Fruit fly (Drosophila melanogaster): ENCODE measurements around the gene sdt.
A peak's percentile ranks its signal among the peaks of the same experiment; 100 is the strongest.

sdt gene

dm6 chrX:8157294-8157693, 21.1 kb upstream of the sdt start, which contains the start of the genes Traf6 and GIIIspla2 (continued):
- TF ChIP-seq Eip75B (GFP tag; optimal IDR thresholded peaks at IDR 0.05) (peak; percentile 79), CG4318 (GFP tag; optimal IDR thresholded peaks at IDR 0.05) (no peak), Blimp-1 (GFP tag; optimal IDR thresholded peaks at IDR 0.05) (no peak), CG32006 (GFP tag; optimal IDR thresholded peaks at IDR 0.05) (no peak), CG8119 (GFP tag; IDR thresholded peaks at IDR 0.05) (peak; percentile 63), esn (GFP tag; optimal IDR thresholded peaks at IDR 0.05) (peak; percentile 83), Hr39 (GFP tag; optimal IDR thresholded peaks at IDR 0.05) (peak; percentile 75), dsx (GFP tag; optimal IDR thresholded peaks at IDR 0.05; ENCODE audit: poor library complexity, severe bottlenecking) (no peak), fkh (GFP tag; optimal IDR thresholded peaks at IDR 0.05) (no peak), OdsH (GFP tag; optimal IDR thresholded peaks at IDR 0.05) (no peak), CG3032 (tag; optimal IDR thresholded peaks at IDR 0.05) (peak; percentile 80), fd59A (GFP tag; optimal IDR thresholded peaks at IDR 0.05) (peak; percentile 64), vri (GFP tag; optimal IDR thresholded peaks at IDR 0.05) (no peak), achi (GFP tag; optimal IDR thresholded peaks at IDR 0.05) (peak; percentile 69), CG6163 (GFP tag; IDR thresholded peaks at IDR 0.05) (peak; percentile 86; the same call in 2 of the 3 replicates), lz (GFP tag; optimal IDR thresholded peaks at IDR 0.05) (peak; percentile 85)

- TF ChIP-seq CG6792 (GFP tag; optimal IDR thresholded peaks at IDR 0.05) (no peak), CG16779 (tag; optimal IDR thresholded peaks at IDR 0.05) (peak; percentile 49), spab (GFP tag; optimal IDR thresholded peaks at IDR 0.05) (peak; percentile 48), Eip75B (GFP tag; optimal IDR thresholded peaks at IDR 0.05) (no peak), Hr38 (GFP tag; optimal IDR thresholded peaks at IDR 0.05) (no peak), CG11294 (GFP tag; IDR thresholded peaks at IDR 0.05) (no peak), fkh (GFP tag; optimal IDR thresholded peaks at IDR 0.05) (no peak), Sox14 (GFP tag; optimal IDR thresholded peaks at IDR 0.05) (no peak), vri (GFP tag; optimal IDR thresholded peaks at IDR 0.05) (no peak), CG6808 (GFP tag; optimal IDR thresholded peaks at IDR 0.05) (peak; percentile 81), Ets96B (tag; optimal IDR thresholded peaks at IDR 0.05) (no peak), Ets21C (GFP tag; optimal IDR thresholded peaks at IDR 0.05) (no peak), Blimp-1 (GFP tag; optimal IDR thresholded peaks at IDR 0.05) (no peak), CG1621 (tag; optimal IDR thresholded peaks at IDR 0.05) (peak; percentile 56), svp (GFP tag) (peak; percentile 98), CG7368 (GFP tag; optimal IDR thresholded peaks at IDR 0.05) (no peak), CG31627 (GFP tag; optimal IDR thresholded peaks at IDR 0.05) (no peak), eg (GFP tag; IDR thresholded peaks at IDR 0.05) (peak; percentile 24; the same call in 1 of the 3 replicates), dsx (GFP tag; optimal IDR thresholded peaks at IDR 0.05; ENCODE audit: poor library complexity, severe bottlenecking) (peak; percentile 28), Eip93F (GFP tag; optimal IDR thresholded peaks at IDR 0.05) (no peak), Hr39 (GFP tag; optimal IDR thresholded peaks at IDR 0.05) (no peak), Smox (GFP tag; optimal IDR thresholded peaks at IDR 0.05) (no peak), Gug (GFP tag; IDR thresholded peaks at IDR 0.05) (no peak), fd85E (GFP tag; optimal IDR thresholded peaks at IDR 0.05) (no peak), dac (GFP tag; optimal IDR thresholded peaks at IDR 0.05) (no peak), net (GFP tag; optimal IDR thresholded peaks at IDR 0.05) (peak; percentile 36), CG11762 (GFP tag; optimal IDR thresholded peaks at IDR 0.05; ENCODE audit: insufficient read depth) (no peak), CG3032 (tag; optimal IDR thresholded peaks at IDR 0.05) (no peak), esn (GFP tag; optimal IDR thresholded peaks at IDR 0.05) (no peak), CG8319 (GFP tag; optimal IDR thresholded peaks at IDR 0.05) (no peak), CG6163 (GFP tag; IDR thresholded peaks at IDR 0.05) (no peak), CG34406 (GFP tag; optimal IDR thresholded peaks at IDR 0.05) (no peak), achi (GFP tag; optimal IDR thresholded peaks at IDR 0.05) (no peak), acj6 (GFP tag; optimal IDR thresholded peaks at IDR 0.05) (no peak), OdsH (GFP tag; optimal IDR thresholded peaks at IDR 0.05) (no peak), lz (GFP tag; optimal IDR thresholded peaks at IDR 0.05) (no peak), Lpt (GFP tag; optimal IDR thresholded peaks at IDR 0.05) (no peak), Met (GFP tag; optimal IDR thresholded peaks at IDR 0.05) (no peak), Eip78C (GFP tag) (peak; percentile 40), CG3919 (GFP tag; optimal IDR thresholded peaks at IDR 0.05) (peak; percentile 21), topi (GFP tag; optimal IDR thresholded peaks at IDR 0.05) (no peak), CG9139 (GFP tag; optimal IDR thresholded peaks at IDR 0.05) (peak; percentile 81), CG8119 (GFP tag; IDR thresholded peaks at IDR 0.05) (peak; percentile 41; the same call in 1 of the 3 replicates), CG15336 (GFP tag; IDR thresholded peaks at IDR 0.05) (peak; percentile 55; the same call in 1 of the 2 replicates), Sox15 (GFP tag; optimal IDR thresholded peaks at IDR 0.05) (no peak)
These were observed 19.3 kb upstream of the sdt start for dm6 chrX:8158942-8159472.
